Worm (Caenorhabditis elegans) whole organism, L2 larva: ENCODE data around the gene sbds-1.
A peak's percentile ranks its signal among the peaks of the same experiment; 100 is the strongest.

Source experiments
- elt-1 ChIP-seq: fragments of 150-350 bp; optimal IDR thresholded peaks from 2 replicates; lab custom pipeline; 2014; ENCODE audit warnings: missing biosample characterization, missing genetic modification characterization
- elt-3 ChIP-seq: sonication (generic microtip); optimal IDR thresholded peaks from 2 replicates; lab custom pipeline; 2017; ENCODE audit warnings: missing biosample characterization, missing genetic modification characterization
- gmeb-1 ChIP-seq: fragments of 150-350 bp; optimal IDR thresholded peaks from 2 replicates; lab custom pipeline; 2014; ENCODE audit warnings: missing biosample characterization, missing genetic modification characterization
- nhr-10 ChIP-seq: sonication (generic microtip); optimal IDR thresholded peaks from 2 replicates; lab custom pipeline; 2017; ENCODE audit warnings: missing biosample characterization, missing genetic modification characterization
- nhr-11 ChIP-seq: fragments of 150-350 bp; optimal IDR thresholded peaks from 2 replicates; lab custom pipeline; 2014; ENCODE audit warnings: missing biosample characterization, missing genetic modification characterization
- nhr-23 ChIP-seq: fragments of 150-350 bp; optimal IDR thresholded peaks from 2 replicates; lab custom pipeline; 2014; ENCODE audit warnings: missing biosample characterization, missing genetic modification reagents, missing genetic modification characterization
- nhr-237 ChIP-seq: fragments of 150-350 bp; optimal IDR thresholded peaks from 2 replicates; lab custom pipeline; 2014; ENCODE audit warnings: missing biosample characterization, missing genetic modification characterization
- peb-1 ChIP-seq: fragments of 150-350 bp; optimal IDR thresholded peaks from 2 replicates; lab custom pipeline; 2014; ENCODE audit warnings: missing biosample characterization, missing genetic modification characterization
- snpc-4 ChIP-seq: fragments of 150-350 bp; optimal IDR thresholded peaks from 2 replicates; lab custom pipeline; 2014; ENCODE audit warnings: missing biosample characterization, missing genetic modification characterization
- unc-39 ChIP-seq: fragments of 150-350 bp; optimal IDR thresholded peaks from 2 replicates; lab custom pipeline; 2014; ENCODE audit warnings: missing biosample characterization, missing genetic modification characterization
- unc-62 ChIP-seq: fragments of 150-350 bp; optimal IDR thresholded peaks from 2 replicates; lab custom pipeline; 2014; ENCODE audit warnings: missing biosample characterization, missing genetic modification reagents, missing genetic modification characterization
- zag-1 ChIP-seq: fragments of 150-350 bp; optimal IDR thresholded peaks from 2 replicates; lab custom pipeline; 2014; ENCODE audit warnings: missing biosample characterization, missing genetic modification characterization

DNA sequence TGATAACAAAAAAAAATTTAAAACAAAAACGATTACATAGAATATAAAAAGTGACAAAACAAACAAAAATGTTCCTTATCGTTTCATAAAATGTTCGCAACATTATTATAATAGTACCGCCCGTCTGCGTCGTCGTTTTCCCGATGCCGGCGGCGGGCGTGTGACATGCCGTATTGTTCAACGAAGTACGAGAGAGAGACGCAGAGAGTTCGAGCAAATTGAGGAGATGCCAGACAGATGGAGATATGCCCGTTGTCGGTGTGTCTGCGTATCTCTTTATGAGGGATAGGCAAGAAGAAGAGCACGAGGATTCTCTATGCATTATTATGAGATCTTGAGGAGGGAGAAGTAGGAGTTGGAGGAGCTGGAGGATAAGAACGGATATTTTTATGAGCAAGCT is 14.5 kb downstream of the sbds-1 start:
- TF ChIP-seq unc-62 (no peak), nhr-11 (tag; lab: Kevin White, UChicago) (no peak), snpc-4 (tag; lab: Kevin White, UChicago) (peak; percentile 65), nhr-10 (tag; lab: Kevin White, UChicago) (no peak), zag-1 (tag; lab: Kevin White, UChicago) (peak; percentile 86), nhr-23 (no peak), nhr-237 (tag; lab: Kevin White, UChicago) (no peak), elt-3 (tag; lab: Kevin White, UChicago) (no peak), peb-1 (tag; lab: Kevin White, UChicago) (peak; percentile 94), unc-39 (no peak), elt-1 (tag; lab: Kevin White, UChicago) (no peak), gmeb-1 (peak; percentile 73)
